Worm (Caenorhabditis elegans) whole organism, L4 larva: ENCODE results near the gene fbxb-20.

Experiments used
- F10B5.3 ChIP-seq: sonication (generic microtip); optimal IDR thresholded peaks from 2 replicates; lab custom pipeline; 2016; ENCODE audit warnings: mild to moderate bottlenecking, missing genetic modification characterization, missing compliant biosample characterization
- F26F4.8 ChIP-seq: fragments of 200-800 bp; sonication (Bioruptor generic); conservative IDR thresholded peaks from 2 replicates; pipeline ENCODE4 v1.3.6; 2022; ENCODE audit warnings: missing genetic modification characterization, missing compliant biosample characterization
- F37D6.2 ChIP-seq: sonication (generic microtip); optimal IDR thresholded peaks from 2 replicates; lab custom pipeline; 2016; ENCODE audit warnings: mild to moderate bottlenecking, missing genetic modification characterization, missing compliant biosample characterization
- Y75B8A.6 ChIP-seq: fragments of 200-800 bp; sonication (Bioruptor generic); IDR thresholded peaks from 2 replicates; pipeline ENCODE4 v1.3.6; 2022; ENCODE audit warnings: missing genetic modification reagents, missing genetic modification characterization, missing compliant biosample characterization
- aha-1 ChIP-seq: fragments of 150-350 bp; peaks from one replicate; lab custom pipeline; 2014; ENCODE audit warnings: missing biosample characterization, missing genetic modification characterization
- ceh-20 ChIP-seq: fragments of 200-800 bp; sonication (Bioruptor generic); IDR thresholded peaks from 2 replicates; pipeline ENCODE4 v1.3.6; 2022; ENCODE audit warnings: missing genetic modification reagents, missing genetic modification characterization, missing compliant biosample characterization
- daf-16 ChIP-seq, 3 experiments: sonication (generic microtip); optimal IDR thresholded peaks; 2 replicates each; lab custom pipeline; 2016 to 2017; ENCODE audit warnings: missing genetic modification characterization in 3 of 3, missing genetic modification reagents in 3 of 3, mild to moderate bottlenecking in 2 of 3, missing compliant biosample characterization in 2 of 3, missing biosample characterization in 1 of 3, moderate library complexity in 1 of 3
- daf-8 ChIP-seq: fragments of 200-800 bp; sonication (Bioruptor generic); IDR thresholded peaks from 2 replicates; pipeline ENCODE4 v1.3.6; 2022; ENCODE audit warnings: missing genetic modification characterization, missing compliant biosample characterization
- dmd-6 ChIP-seq: fragments of 200-800 bp; sonication (Bioruptor generic); IDR thresholded peaks from 2 replicates; pipeline ENCODE4 v1.3.6; 2022; ENCODE audit warnings: missing genetic modification reagents, missing genetic modification characterization, missing compliant biosample characterization
- duxl-1 ChIP-seq: sonication (generic microtip); optimal IDR thresholded peaks from 2 replicates; lab custom pipeline; 2016; ENCODE audit warnings: mild to moderate bottlenecking, missing genetic modification characterization, moderate library complexity, missing compliant biosample characterization; ENCODE audit not compliant: poor library complexity
- dve-1 ChIP-seq: sonication (generic microtip); optimal IDR thresholded peaks from 2 replicates; lab custom pipeline; 2017; ENCODE audit warnings: antibody characterized with exemption, mild to moderate bottlenecking, missing genetic modification characterization, missing compliant biosample characterization; ENCODE audit not compliant: insufficient read depth
- gei-8 ChIP-seq: fragments of 200-800 bp; sonication (Bioruptor generic); optimal IDR thresholded peaks from 2 replicates; lab custom pipeline; 2018; ENCODE audit warnings: mild to moderate bottlenecking, missing genetic modification characterization, missing compliant biosample characterization
- hif-1 ChIP-seq, 2 experiments: sonication (generic microtip); optimal IDR thresholded peaks; 2 replicates each; lab custom pipeline; 2016 to 2017; ENCODE audit warnings: missing compliant biosample characterization in 2 of 2, missing genetic modification characterization in 2 of 2, missing genetic modification reagents in 2 of 2, missing genotype in 2 of 2, mild to moderate bottlenecking in 1 of 2
- hlh-11 ChIP-seq: fragments of 200-800 bp; sonication (Bioruptor generic); optimal IDR thresholded peaks from 2 replicates; lab custom pipeline; 2018; ENCODE audit warnings: mild to moderate bottlenecking, missing genetic modification characterization, missing compliant biosample characterization
- hmg-1.1 ChIP-seq: fragments of 200-800 bp; sonication (Bioruptor generic); IDR thresholded peaks from 2 replicates; pipeline ENCODE4 v1.3.6; 2022; ENCODE audit warnings: missing genetic modification reagents, missing genetic modification characterization, missing compliant biosample characterization
- jun-1 ChIP-seq: fragments of 150-350 bp; optimal IDR thresholded peaks from 2 replicates; lab custom pipeline; 2014; ENCODE audit warnings: missing biosample characterization, missing genetic modification reagents, missing genetic modification characterization
- lin-1 ChIP-seq: fragments of 200-800 bp; sonication (Bioruptor generic); IDR thresholded peaks from 2 replicates; pipeline ENCODE4 v1.3.6; 2022; ENCODE audit warnings: missing genetic modification reagents, missing genetic modification characterization, missing compliant biosample characterization
- lsy-2 ChIP-seq, 2 experiments: fragments of 150-350 bp in 1 of 2; sonication (generic microtip) in 1 of 2; optimal IDR thresholded peaks; 2 replicates each; lab custom pipeline; 2014 to 2017; ENCODE audit warnings: missing biosample characterization in 2 of 2, missing genetic modification characterization in 2 of 2
- mdl-1 ChIP-seq, 2 experiments: fragments of 150-350 bp in 1 of 2; sonication (generic microtip) in 1 of 2; optimal IDR thresholded peaks; 2 replicates each; lab custom pipeline; 2014 to 2017; ENCODE audit warnings: missing biosample characterization in 2 of 2, missing genetic modification characterization in 2 of 2
- mdt-29 ChIP-seq: fragments of 200-800 bp; sonication (Bioruptor generic); IDR thresholded peaks from 2 replicates; pipeline ENCODE4 v1.3.6; 2022; ENCODE audit warnings: missing genetic modification reagents, missing genetic modification characterization, missing compliant biosample characterization
- mes-2 ChIP-seq: sonication (generic microtip); optimal IDR thresholded peaks from 2 replicates; lab custom pipeline; 2016; ENCODE audit warnings: missing genotype, mild to moderate bottlenecking, missing genetic modification characterization, missing compliant biosample characterization; ENCODE audit not compliant: poor library complexity, severe bottlenecking
- mxl-3 ChIP-seq: fragments of 200-800 bp; sonication (Bioruptor generic); optimal IDR thresholded peaks from 2 replicates; lab custom pipeline; 2018; ENCODE audit warnings: mild to moderate bottlenecking, missing genetic modification characterization, missing compliant biosample characterization
- nhr-10 ChIP-seq: fragments of 150-350 bp; optimal IDR thresholded peaks from 2 replicates; lab custom pipeline; 2014; ENCODE audit warnings: missing biosample characterization, missing genetic modification characterization
- nhr-102 ChIP-seq: sonication (generic microtip); optimal IDR thresholded peaks from 2 replicates; lab custom pipeline; 2016; ENCODE audit warnings: mild to moderate bottlenecking, missing genetic modification characterization, moderate library complexity, missing compliant biosample characterization
- nhr-28 ChIP-seq: fragments of 150-350 bp; optimal IDR thresholded peaks from 2 replicates; lab custom pipeline; 2014; ENCODE audit warnings: missing biosample characterization, missing genetic modification characterization
- nhr-41 ChIP-seq: fragments of 200-800 bp; sonication (Bioruptor generic); IDR thresholded peaks from 2 replicates; pipeline ENCODE4 v1.3.6; 2022; ENCODE audit warnings: missing genetic modification reagents, missing genetic modification characterization, missing compliant biosample characterization
- nhr-48 ChIP-seq: sonication (generic microtip); optimal IDR thresholded peaks from 2 replicates; lab custom pipeline; 2016; ENCODE audit warnings: mild to moderate bottlenecking, missing genetic modification characterization, missing compliant biosample characterization
- php-3 ChIP-seq: fragments of 200-800 bp; sonication (Bioruptor generic); IDR thresholded peaks from 2 replicates; pipeline ENCODE4 v1.3.6; 2022; ENCODE audit warnings: missing genetic modification reagents, missing genetic modification characterization, missing compliant biosample characterization
- pqm-1 ChIP-seq: sonication (generic microtip); optimal IDR thresholded peaks from 2 replicates; lab custom pipeline; 2017; ENCODE audit warnings: missing biosample characterization, missing genetic modification characterization
- rbr-2 ChIP-seq: sonication (generic microtip); optimal IDR thresholded peaks from 2 replicates; lab custom pipeline; 2016; ENCODE audit warnings: missing genotype, missing genetic modification characterization, missing compliant biosample characterization
- spr-3 ChIP-seq: fragments of 200-800 bp; sonication (Bioruptor generic); optimal IDR thresholded peaks from 2 replicates; lab custom pipeline; 2018; ENCODE audit warnings: mild to moderate bottlenecking, missing genetic modification characterization, missing compliant biosample characterization
- unc-39 ChIP-seq: sonication (generic microtip); optimal IDR thresholded peaks from 2 replicates; lab custom pipeline; 2017; ENCODE audit warnings: missing biosample characterization, missing genetic modification characterization
- unc-62 ChIP-seq, 3 experiments: fragments of 150-350 bp in 1 of 3; sonication (generic microtip); optimal IDR thresholded peaks in 2 of 3; peaks in 1 of 3; 1 replicate in 1 of 3; 2 replicates in 2 of 3; lab custom pipeline; 2014 to 2017; ENCODE audit warnings: missing biosample characterization in 3 of 3, missing genetic modification characterization in 3 of 3, missing genetic modification reagents in 3 of 3, missing genotype in 1 of 3
- vab-7 ChIP-seq: fragments of 200-800 bp; sonication (Bioruptor generic); IDR thresholded peaks from 2 replicates; pipeline ENCODE4 v1.3.6; 2022; ENCODE audit warnings: missing genetic modification reagents, missing genetic modification characterization, missing compliant biosample characterization
- zfp-2 ChIP-seq: sonication (generic microtip); optimal IDR thresholded peaks from 2 replicates; lab custom pipeline; 2016; ENCODE audit warnings: mild to moderate bottlenecking, missing genetic modification characterization, missing compliant biosample characterization
- zip-11 ChIP-seq: fragments of 200-800 bp; sonication (Bioruptor generic); IDR thresholded peaks from 2 replicates; pipeline ENCODE4 v1.3.6; 2022; ENCODE audit warnings: missing genetic modification characterization, missing compliant biosample characterization
- ztf-7 ChIP-seq: fragments of 150-350 bp; optimal IDR thresholded peaks from 2 replicates; lab custom pipeline; 2014; ENCODE audit warnings: missing biosample characterization, missing genetic modification characterization

fbxb-20 gene

DNA sequence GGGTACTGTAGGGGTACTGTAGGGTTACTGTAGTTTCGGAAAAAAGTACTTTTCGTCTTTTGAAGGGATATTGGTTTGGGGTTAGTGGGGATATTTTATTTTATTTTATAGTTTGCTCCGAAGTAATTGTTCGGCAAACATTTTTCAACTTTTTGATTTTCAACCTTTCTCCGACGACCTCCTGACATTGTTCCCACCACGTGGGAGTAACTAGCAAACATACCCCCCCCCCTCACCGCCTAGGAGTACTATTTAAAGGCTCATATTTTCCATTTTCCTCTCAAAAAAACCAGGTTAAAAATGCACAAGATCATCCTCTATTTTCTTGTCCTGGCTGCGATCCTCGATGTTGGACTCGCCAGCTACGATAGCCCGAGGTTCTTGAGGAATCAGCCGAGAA, 15.6 kb upstream of the fbxb-20 start, which contains the start of gene srlf-29:
Gene srlf-29 (plus strand): TSS at position 301 of the 400 bp plus-strand sequence.
- no peak for TF ChIP-seq F26F4.8
- TF ChIP-seq unc-62 (GFP tag; optimal IDR thresholded peaks at IDR 0.05 in 1 of 2; lab: Kevin White, UChicago), result peak in 1 of 2 experiments; percentile 49
- no peak for TF ChIP-seq unc-62 (tag; optimal IDR thresholded peaks at IDR 0.05; lab: Kevin White, UChicago)
- TF ChIP-seq vab-7 (GFP tag; lab: Robert Waterston, UW), result no peak
- no peak for TF ChIP-seq spr-3 (GFP tag; lab: Kevin White, UChicago)
- TF ChIP-seq, all 104 proteins: peak for 1

DNA sequence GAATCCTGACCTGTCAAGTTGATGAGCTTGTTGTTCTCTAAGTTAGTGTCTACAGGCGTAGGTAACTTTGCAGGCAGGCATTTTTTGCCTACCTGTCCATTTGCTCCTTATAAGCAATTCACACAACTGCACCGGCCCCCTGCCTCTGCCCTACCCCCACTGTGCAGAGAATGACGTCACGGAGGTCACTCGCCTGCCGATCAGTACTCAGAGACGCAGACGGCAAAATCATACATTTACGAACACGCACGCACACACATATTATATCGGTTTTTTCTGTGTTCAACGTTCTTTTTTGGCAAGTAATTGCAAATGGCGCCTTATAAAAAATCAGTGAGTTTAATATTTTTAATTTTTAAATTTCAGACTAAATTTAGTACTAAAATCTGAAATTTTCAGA, 13.1 kb upstream of the fbxb-20 start, which contains the start of gene duxl-1:
Gene duxl-1 (plus strand): TSS at position 184 of the 400 bp plus-strand sequence.
- no peak for TF ChIP-seq F26F4.8
- TF ChIP-seq gei-8, result no peak
- no peak for TF ChIP-seq F10B5.3
- no peak for TF ChIP-seq dve-1 (tag; lab: Kevin White, UChicago)
- TF ChIP-seq nhr-10 (tag; lab: Kevin White, UChicago), result no peak
- no peak for TF ChIP-seq rbr-2 (tag; lab: Kevin White, UChicago)
- no peak for TF ChIP-seq php-3 (GFP tag; lab: Robert Waterston, UW)
- TF ChIP-seq nhr-28 (tag; lab: Kevin White, UChicago), result peak; percentile 36
- no peak for TF ChIP-seq lin-1 (GFP tag; lab: Robert Waterston, UW)
- peak; percentile 65 for TF ChIP-seq hlh-11 (tag; lab: Kevin White, UChicago)
- peak in 1 of 2 experiments; percentile 81 for TF ChIP-seq unc-62 (GFP tag; optimal IDR thresholded peaks at IDR 0.05 in 1 of 2; lab: Kevin White, UChicago)
- no peak for TF ChIP-seq unc-62 (tag; optimal IDR thresholded peaks at IDR 0.05; lab: Kevin White, UChicago)
- TF ChIP-seq hif-1 (tag; optimal IDR thresholded peaks at IDR 0.05; lab: Kevin White, UChicago), result peak in 1 of 2 experiments; percentile 86
- TF ChIP-seq Y75B8A.6 (GFP tag; lab: Robert Waterston, UW), result no peak
- TF ChIP-seq mdl-1 (tag; optimal IDR thresholded peaks at IDR 0.05; lab: Kevin White, UChicago), result peak in 1 of 2 experiments; percentile 2
- TF ChIP-seq ceh-20 (GFP tag; lab: Robert Waterston, UW), result no peak
- TF ChIP-seq duxl-1 (tag; lab: Kevin White, UChicago), result peak; percentile 88
- TF ChIP-seq zip-11, result no peak
- peak; percentile 16 for TF ChIP-seq pqm-1 (tag; lab: Kevin White, UChicago)
- peak; percentile 50; the same call in 1 of the 2 replicates for TF ChIP-seq nhr-41 (GFP tag; lab: Robert Waterston, UW)
- TF ChIP-seq nhr-48, result peak; percentile 6
- TF ChIP-seq F37D6.2, result no peak
- peak; percentile 71 for TF ChIP-seq mes-2
- peak; percentile 93 for TF ChIP-seq aha-1 (tag; lab: Kevin White, UChicago)
- TF ChIP-seq zfp-2 (tag; lab: Kevin White, UChicago), result no peak
- no peak for TF ChIP-seq daf-16 (GFP tag; optimal IDR thresholded peaks at IDR 0.05; lab: Kevin White, UChicago)
- no peak for TF ChIP-seq daf-16 (tag; optimal IDR thresholded peaks at IDR 0.05; lab: Kevin White, UChicago)
- TF ChIP-seq jun-1 (tag; lab: Kevin White, UChicago), result no peak
- TF ChIP-seq mdt-29 (GFP tag; lab: Robert Waterston, UW), result no peak
- TF ChIP-seq dmd-6 (GFP tag; lab: Robert Waterston, UW), result peak; percentile 76
- TF ChIP-seq ztf-7 (tag; lab: Kevin White, UChicago), result no peak
- TF ChIP-seq hmg-1.1 (GFP tag; lab: Robert Waterston, UW), result peak; percentile 33; the same call in 1 of the 2 replicates
- TF ChIP-seq unc-39 (tag; lab: Kevin White, UChicago), result no peak
- peak; percentile 7 for TF ChIP-seq mxl-3 (GFP tag; lab: Kevin White, UChicago)
- peak; percentile 11 for TF ChIP-seq nhr-102
- TF ChIP-seq, all 104 proteins: peak for 15

DNA sequence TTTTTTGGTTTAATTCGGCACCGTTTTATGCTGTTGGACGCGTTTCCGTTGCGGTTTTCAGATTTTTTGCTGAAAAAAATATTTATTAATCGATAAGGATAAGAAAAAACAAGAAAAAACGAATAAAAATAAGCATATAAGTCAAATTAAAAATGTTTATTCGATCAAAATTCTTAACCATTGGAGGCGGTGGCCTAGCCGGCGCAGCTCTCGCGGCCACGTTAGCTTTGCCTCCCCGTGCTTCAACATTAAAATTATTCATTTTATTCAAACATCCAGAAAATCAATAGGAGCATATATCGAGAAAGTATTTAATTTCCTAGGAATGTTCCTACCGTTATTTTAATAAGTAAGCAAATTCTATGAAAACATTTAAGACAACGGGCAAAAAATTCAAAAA, 12.5 kb upstream of the fbxb-20 start, which contains the start of gene ZC204.14:
Gene ZC204.14 (minus strand): TSS at position 69 of the 400 bp plus-strand sequence.
- peak; percentile 51 for TF ChIP-seq mes-2
- no peak for TF ChIP-seq daf-8 (GFP tag; lab: Robert Waterston, UW)
- peak in 1 of 2 experiments; percentile 46 for TF ChIP-seq lsy-2 (tag; optimal IDR thresholded peaks at IDR 0.05; lab: Kevin White, UChicago)
